Worm (Caenorhabditis elegans) whole organism, young adult: Measurements from ENCODE around the gene B0212.3.

ENCODE experiments used
- F22D6.2 ChIP-seq: sonication (generic microtip); optimal IDR thresholded peaks from 2 replicates; lab custom pipeline; 2016; ENCODE audit warnings: mild to moderate bottlenecking, missing genetic modification characterization, missing compliant biosample characterization
- T26A5.8 ChIP-seq: sonication (generic microtip); optimal IDR thresholded peaks from 2 replicates; lab custom pipeline; 2016; ENCODE audit warnings: missing genetic modification characterization, missing compliant biosample characterization
- attf-6 ChIP-seq: fragments of 200-800 bp; sonication (Bioruptor generic); IDR thresholded peaks from 2 replicates; pipeline ENCODE4 v1.3.6; 2022; ENCODE audit warnings: missing genetic modification reagents, missing genetic modification characterization, missing compliant biosample characterization
- lsl-1 ChIP-seq: fragments of 200-800 bp; sonication (Bioruptor generic); optimal IDR thresholded peaks from 2 replicates; lab custom pipeline; 2018; ENCODE audit warnings: mild to moderate bottlenecking, missing genetic modification characterization, moderate library complexity, missing compliant biosample characterization
- mxl-1 ChIP-seq: sonication (generic microtip); optimal IDR thresholded peaks from 2 replicates; lab custom pipeline; 2016; ENCODE audit warnings: missing genetic modification characterization, missing compliant biosample characterization
- rcor-1 ChIP-seq: fragments of 200-800 bp; sonication (Bioruptor generic); IDR thresholded peaks from 2 replicates; pipeline ENCODE4 v1.3.6; 2022; ENCODE audit warnings: missing genetic modification reagents, missing genetic modification characterization, missing compliant biosample characterization
- ztf-3 ChIP-seq: fragments of 200-800 bp; sonication (Bioruptor generic); optimal IDR thresholded peaks from 2 replicates; lab custom pipeline; 2018; ENCODE audit warnings: mild to moderate bottlenecking, missing genetic modification characterization, missing compliant biosample characterization

DNA sequence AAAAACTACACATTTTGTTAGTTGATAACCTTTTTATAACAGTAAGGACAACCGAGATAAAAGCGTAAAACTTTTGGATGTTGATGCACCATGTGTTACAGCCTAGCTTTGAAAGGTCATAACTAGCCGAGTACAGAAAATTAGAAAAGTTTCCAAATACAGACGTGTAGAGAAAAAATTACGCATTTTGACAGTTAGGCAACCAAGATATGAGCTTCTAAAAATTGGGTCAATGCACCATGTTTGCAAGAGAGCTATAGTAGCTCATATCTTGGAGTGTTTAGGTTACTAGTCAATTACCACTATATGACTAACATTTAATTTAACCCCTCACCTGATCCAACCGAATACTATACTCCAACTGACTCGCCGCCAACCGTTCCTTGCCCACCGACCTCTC lies 13.0 kb downstream of the B0212.3 start:
- no peak for TF ChIP-seq rcor-1 (GFP tag; lab: Robert Waterston, UW)
- TF ChIP-seq mxl-1 = no peak
- no peak for TF ChIP-seq T26A5.8
- TF ChIP-seq lsl-1 (GFP tag; lab: Kevin White, UChicago) = no peak
- TF ChIP-seq ztf-3 (GFP tag; lab: Kevin White, UChicago) = no peak
- TF ChIP-seq F22D6.2 (tag; lab: Kevin White, UChicago) = no peak
- no peak for TF ChIP-seq attf-6 (GFP tag; lab: Robert Waterston, UW)
